Worm (Caenorhabditis elegans) whole organism, early embryonic: ENCODE data around the gene exc-15.
A peak's percentile ranks its signal among the peaks of the same experiment; 100 is the strongest.

Source experiments
- B0310.2 ChIP-seq: sonication (generic microtip); optimal IDR thresholded peaks from 2 replicates; lab custom pipeline; 2016; ENCODE audit warnings: mild to moderate bottlenecking, missing genetic modification characterization, missing compliant biosample characterization
- F13C5.2 ChIP-seq: sonication (generic microtip); optimal IDR thresholded peaks from 2 replicates; lab custom pipeline; 2017; ENCODE audit warnings: mild to moderate bottlenecking, missing genetic modification characterization, inconsistent platforms, missing compliant biosample characterization
- aly-1 ChIP-seq: sonication (generic microtip); optimal IDR thresholded peaks from 2 replicates; lab custom pipeline; 2016; ENCODE audit warnings: missing genetic modification characterization, missing compliant biosample characterization
- ama-1 ChIP-seq: fragments of 150-350 bp; optimal IDR thresholded peaks from 2 replicates; lab custom pipeline; 2014
- ceh-13 ChIP-seq: fragments of 200-800 bp; sonication (Bioruptor generic); optimal IDR thresholded peaks from 2 replicates; lab custom pipeline; 2018; ENCODE audit warnings: mild to moderate bottlenecking, missing genetic modification characterization, missing compliant biosample characterization
- ceh-36 ChIP-seq: sonication (generic microtip); optimal IDR thresholded peaks from 2 replicates; lab custom pipeline; 2016; ENCODE audit warnings: missing genetic modification characterization, inconsistent platforms, missing compliant biosample characterization
- ets-7 ChIP-seq: sonication (generic microtip); optimal IDR thresholded peaks from 2 replicates; lab custom pipeline; 2016; ENCODE audit warnings: missing genotype, missing genetic modification characterization, missing compliant biosample characterization
- flt-1 ChIP-seq: fragments of 200-800 bp; sonication (Bioruptor generic); IDR thresholded peaks from 2 replicates; pipeline ENCODE4 v1.3.6; 2022; ENCODE audit warnings: missing genetic modification characterization, missing compliant biosample characterization
- hmbx-1 ChIP-seq: sonication (generic microtip); optimal IDR thresholded peaks from 2 replicates; lab custom pipeline; 2016; ENCODE audit warnings: mild to moderate bottlenecking, missing genetic modification characterization, missing compliant biosample characterization
- hmg-4 ChIP-seq: fragments of 200-800 bp; sonication (Bioruptor generic); optimal IDR thresholded peaks from 2 replicates; lab custom pipeline; 2018; ENCODE audit warnings: mild to moderate bottlenecking, missing genetic modification characterization, missing compliant biosample characterization
- hnd-1 ChIP-seq: sonication (generic microtip); optimal IDR thresholded peaks from 2 replicates; lab custom pipeline; 2016; ENCODE audit warnings: missing genetic modification characterization, missing compliant biosample characterization
- pes-1 ChIP-seq: fragments of 200-800 bp; sonication (Bioruptor generic); IDR thresholded peaks from 2 replicates; pipeline ENCODE4 v1.3.6; 2022; ENCODE audit warnings: missing genetic modification reagents, missing genetic modification characterization, missing compliant biosample characterization
- scrt-1 ChIP-seq: fragments of 200-800 bp; sonication (Bioruptor generic); IDR thresholded peaks from 2 replicates; pipeline ENCODE4 v1.3.6; 2022; ENCODE audit warnings: missing genetic modification characterization, missing compliant biosample characterization
- sea-1 ChIP-seq: fragments of 200-800 bp; sonication (Bioruptor generic); conservative IDR thresholded peaks from 2 replicates; pipeline ENCODE4 v1.3.6; 2022; ENCODE audit warnings: missing genetic modification characterization, missing compliant biosample characterization
- tbx-11 ChIP-seq: fragments of 200-800 bp; sonication (Bioruptor generic); IDR thresholded peaks from 2 replicates; pipeline ENCODE4 v1.3.6; 2022; ENCODE audit warnings: missing genetic modification characterization, missing compliant biosample characterization
- tbx-37 ChIP-seq: fragments of 200-800 bp; sonication (Bioruptor generic); conservative IDR thresholded peaks from 2 replicates; pipeline ENCODE4 v1.3.6; 2022; ENCODE audit warnings: missing genetic modification reagents, missing genetic modification characterization, missing compliant biosample characterization
- tra-4 ChIP-seq: sonication (generic microtip); optimal IDR thresholded peaks from 2 replicates; lab custom pipeline; 2017; ENCODE audit warnings: missing genetic modification characterization, missing compliant biosample characterization

exc-15 gene

ce11 chrV:4505408-4506270, 22.4 kb downstream of the exc-15 start:
- TF ChIP-seq pes-1 (GFP tag; lab: Robert Waterston, UW) (no peak), sea-1 (no peak), B0310.2 (tag; lab: Kevin White, UChicago) (no peak), ceh-36 (no peak), flt-1 (GFP tag; lab: Robert Waterston, UW) (no peak), ceh-13 (GFP tag; lab: Kevin White, UChicago) (no peak), ets-7 (no peak), hnd-1 (tag; lab: Kevin White, UChicago) (no peak), tbx-37 (GFP tag; lab: Robert Waterston, UW) (no peak), tbx-11 (GFP tag; lab: Robert Waterston, UW) (no peak), scrt-1 (GFP tag; lab: Robert Waterston, UW) (no peak), ama-1 (lab: Kevin White, UChicago) (no peak), tra-4 (tag; lab: Kevin White, UChicago) (no peak), aly-1 (tag; lab: Kevin White, UChicago) (no peak)

ce11 chrV:4506681-4507080, 23.4 kb downstream of the exc-15 start:
- TF ChIP-seq tbx-37 (GFP tag; lab: Robert Waterston, UW) (no peak), aly-1 (tag; lab: Kevin White, UChicago) (no peak), hmg-4 (GFP tag; lab: Kevin White, UChicago) (no peak), B0310.2 (tag; lab: Kevin White, UChicago) (no peak), hmbx-1 (tag; lab: Kevin White, UChicago) (no peak), ama-1 (lab: Kevin White, UChicago) (no peak), F13C5.2 (no peak), tra-4 (tag; lab: Kevin White, UChicago) (no peak), tbx-11 (GFP tag; lab: Robert Waterston, UW) (no peak), flt-1 (GFP tag; lab: Robert Waterston, UW) (no peak)

ce11 chrV:4507129-4507528, 23.9 kb downstream of the exc-15 start:
- TF ChIP-seq ceh-36, result peak; percentile 13
- no peak for TF ChIP-seq F13C5.2
- no peak for TF ChIP-seq B0310.2 (tag; lab: Kevin White, UChicago)
- TF ChIP-seq flt-1 (GFP tag; lab: Robert Waterston, UW), result no peak
- no peak for TF ChIP-seq ama-1 (lab: Kevin White, UChicago)

ce11 chrV:4507836-4508462, 24.7 kb downstream of the exc-15 start:
- TF ChIP-seq hmg-4 (GFP tag; lab: Kevin White, UChicago) (peak; percentile 64), F13C5.2 (peak; percentile 8), tbx-37 (GFP tag; lab: Robert Waterston, UW) (no peak)

ce11 chrV:4508772-4509171, 25.5 kb downstream of the exc-15 start:
- TF ChIP-seq scrt-1 (GFP tag; lab: Robert Waterston, UW) (no peak), ceh-13 (GFP tag; lab: Kevin White, UChicago) (no peak), hnd-1 (tag; lab: Kevin White, UChicago) (no peak), tbx-37 (GFP tag; lab: Robert Waterston, UW) (no peak), hmbx-1 (tag; lab: Kevin White, UChicago) (no peak), hmg-4 (GFP tag; lab: Kevin White, UChicago) (no peak), sea-1 (no peak), B0310.2 (tag; lab: Kevin White, UChicago) (no peak), flt-1 (GFP tag; lab: Robert Waterston, UW) (no peak), tra-4 (tag; lab: Kevin White, UChicago) (no peak), aly-1 (tag; lab: Kevin White, UChicago) (no peak), tbx-11 (GFP tag; lab: Robert Waterston, UW) (no peak), F13C5.2 (no peak), pes-1 (GFP tag; lab: Robert Waterston, UW) (no peak)

- no peak for TF ChIP-seq ceh-36
- TF ChIP-seq sea-1, result no peak
- no peak for TF ChIP-seq ama-1 (lab: Kevin White, UChicago)
Measured at ce11 chrV:4509319-4509937, 26.2 kb downstream of the exc-15 start.

ce11 chrV:4510351-4510750, 27.1 kb downstream of the exc-15 start:
- TF ChIP-seq pes-1 (GFP tag; lab: Robert Waterston, UW) (no peak), ceh-36 (peak; percentile 69), sea-1 (no peak)

ce11 chrV:4512733-4513132, 29.5 kb downstream of the exc-15 start, which contains the start of gene T28F12.1:
Gene T28F12.1, plus strand, starts transcription at chrV:4513033.
- TF ChIP-seq sea-1 (no peak), F13C5.2 (no peak), flt-1 (GFP tag; lab: Robert Waterston, UW) (no peak), hmbx-1 (tag; lab: Kevin White, UChicago) (no peak), tbx-37 (GFP tag; lab: Robert Waterston, UW) (no peak), hmg-4 (GFP tag; lab: Kevin White, UChicago) (no peak), scrt-1 (GFP tag; lab: Robert Waterston, UW) (no peak), aly-1 (tag; lab: Kevin White, UChicago) (no peak), ama-1 (lab: Kevin White, UChicago) (no peak), ceh-36 (no peak), B0310.2 (tag; lab: Kevin White, UChicago) (no peak), ets-7 (no peak), tbx-11 (GFP tag; lab: Robert Waterston, UW) (no peak), tra-4 (tag; lab: Kevin White, UChicago) (no peak), hnd-1 (tag; lab: Kevin White, UChicago) (no peak), pes-1 (GFP tag; lab: Robert Waterston, UW) (no peak), ceh-13 (GFP tag; lab: Kevin White, UChicago) (no peak)
